Worm (Caenorhabditis elegans) whole organism, L1 larva: Measurements from ENCODE around the gene D2007.2.

ENCODE experiments used
- C04F5.9 ChIP-seq: sonication (generic microtip); optimal IDR thresholded peaks from 2 replicates; lab custom pipeline; 2016; ENCODE audit warnings: missing genetic modification characterization, missing compliant biosample characterization
- C16A3.4 ChIP-seq: fragments of 150-350 bp; optimal IDR thresholded peaks from 2 replicates; lab custom pipeline; 2014; ENCODE audit warnings: missing biosample characterization, missing genetic modification characterization
- Y116A8C.19 ChIP-seq: sonication (generic microtip); optimal IDR thresholded peaks from 2 replicates; lab custom pipeline; 2016; ENCODE audit warnings: missing compliant biosample characterization, missing genetic modification characterization, borderline replicate concordance
- aha-1 ChIP-seq: fragments of 150-350 bp; optimal IDR thresholded peaks from 2 replicates; lab custom pipeline; 2014; ENCODE audit warnings: missing biosample characterization, missing genetic modification characterization
- blmp-1 ChIP-seq: fragments of 150-350 bp; optimal IDR thresholded peaks from 2 replicates; lab custom pipeline; 2014; ENCODE audit warnings: missing biosample characterization, missing genetic modification characterization
- ceh-8 ChIP-seq: fragments of 200-800 bp; sonication (Bioruptor generic); optimal IDR thresholded peaks from 2 replicates; lab custom pipeline; 2018; ENCODE audit warnings: mild to moderate bottlenecking, missing genetic modification characterization, moderate library complexity, missing compliant biosample characterization
- ceh-82 ChIP-seq, 3 experiments: fragments of 150-350 bp in 1 of 3; sonication (generic microtip) in 2 of 3; optimal IDR thresholded peaks; 2 replicates each; lab custom pipeline; 2014 to 2017; ENCODE audit warnings: missing biosample characterization in 3 of 3, missing genetic modification characterization in 3 of 3
- ceh-88 ChIP-seq: fragments of 200-800 bp; sonication (Bioruptor generic); IDR thresholded peaks from 2 replicates; pipeline ENCODE4 v1.3.6; 2022; ENCODE audit warnings: missing genetic modification characterization, missing compliant biosample characterization
- ceh-90 ChIP-seq: sonication (generic microtip); optimal IDR thresholded peaks from 2 replicates; lab custom pipeline; 2016; ENCODE audit warnings: missing genetic modification characterization, missing compliant biosample characterization
- dpl-1 ChIP-seq, 3 experiments: fragments of 150-350 bp in 2 of 3; sonication (generic microtip) in 1 of 3; optimal IDR thresholded peaks; 2 replicates each; lab custom pipeline; 2014 to 2017; ENCODE audit warnings: missing biosample characterization in 3 of 3, missing genetic modification characterization in 3 of 3, missing genetic modification reagents in 3 of 3
- dsc-1 ChIP-seq: sonication (generic microtip); optimal IDR thresholded peaks from 2 replicates; lab custom pipeline; 2016; ENCODE audit warnings: mild to moderate bottlenecking, missing genetic modification characterization, missing compliant biosample characterization
- efl-1 ChIP-seq, 4 experiments: fragments of 150-350 bp; optimal IDR thresholded peaks in 3 of 4; peaks in 1 of 4; 1 replicate in 1 of 4; 2 replicates in 3 of 4; lab custom pipeline; 2014; ENCODE audit warnings: missing biosample characterization in 2 of 4, missing genetic modification characterization in 2 of 4, missing genetic modification reagents in 2 of 4
- efl-3 ChIP-seq: fragments of 200-800 bp; sonication (Bioruptor generic); optimal IDR thresholded peaks from 2 replicates; lab custom pipeline; 2018; ENCODE audit warnings: mild to moderate bottlenecking, missing genetic modification characterization, missing compliant biosample characterization
- egl-13 ChIP-seq: sonication (generic microtip); optimal IDR thresholded peaks from 2 replicates; lab custom pipeline; 2016; ENCODE audit warnings: missing genotype, missing genetic modification reagents, missing genetic modification characterization, missing compliant biosample characterization
- elt-2 ChIP-seq: sonication (generic microtip); optimal IDR thresholded peaks from 2 replicates; lab custom pipeline; 2016; ENCODE audit warnings: missing genetic modification characterization, mild to moderate bottlenecking, inconsistent platforms, missing compliant biosample characterization, missing genetic modification reagents
- elt-3 ChIP-seq, 6 experiments: fragments of 150-350 bp in 1 of 6; sonication (generic microtip); optimal IDR thresholded peaks; 2 replicates each; lab custom pipeline; 2017 to 2018; ENCODE audit warnings: missing biosample characterization in 6 of 6, missing genetic modification characterization in 6 of 6, inconsistent platforms in 1 of 6
- ets-5 ChIP-seq: fragments of 200-800 bp; sonication (Bioruptor generic); IDR thresholded peaks from 2 replicates; pipeline ENCODE4 v1.3.6; 2022; ENCODE audit warnings: missing genetic modification characterization, missing compliant biosample characterization
- fkh-4 ChIP-seq: sonication (generic microtip); optimal IDR thresholded peaks from 2 replicates; lab custom pipeline; 2016; ENCODE audit warnings: missing compliant biosample characterization, missing genetic modification characterization, borderline replicate concordance
- fkh-8 ChIP-seq: sonication (generic microtip); optimal IDR thresholded peaks from 2 replicates; lab custom pipeline; 2016; ENCODE audit warnings: mild to moderate bottlenecking, missing genetic modification characterization, missing compliant biosample characterization
- grh-1 ChIP-seq: fragments of 200-800 bp; sonication (Bioruptor generic); IDR thresholded peaks from 2 replicates; pipeline ENCODE4 v1.3.6; 2022; ENCODE audit warnings: missing genetic modification reagents, missing genetic modification characterization, missing compliant biosample characterization
- hlh-17 ChIP-seq: fragments of 200-800 bp; sonication (Bioruptor generic); optimal IDR thresholded peaks from 2 replicates; lab custom pipeline; 2018; ENCODE audit warnings: missing genetic modification characterization, mild to moderate bottlenecking, missing compliant biosample characterization, moderate library complexity, borderline replicate concordance
- irx-1 ChIP-seq: sonication (generic microtip); optimal IDR thresholded peaks from 2 replicates; lab custom pipeline; 2016; ENCODE audit warnings: missing genetic modification characterization, missing compliant biosample characterization
- isw-1 ChIP-seq: fragments of 200-800 bp; sonication (Bioruptor generic); IDR thresholded peaks from 2 replicates; pipeline ENCODE4 v1.3.6; 2022; ENCODE audit warnings: missing genetic modification characterization, missing compliant biosample characterization
- lin-13 ChIP-seq: fragments of 150-350 bp; optimal IDR thresholded peaks from 2 replicates; lab custom pipeline; 2014; ENCODE audit warnings: missing biosample characterization, missing genetic modification reagents, missing genetic modification characterization
- lin-14 ChIP-seq: fragments of 200-800 bp; sonication (Bioruptor generic); optimal IDR thresholded peaks from 2 replicates; lab custom pipeline; 2018; ENCODE audit warnings: mild to moderate bottlenecking, missing genetic modification characterization, moderate library complexity, missing compliant biosample characterization
- lin-15B ChIP-seq: fragments of 150-350 bp; sonication (generic microtip); optimal IDR thresholded peaks from 3 replicates; lab custom pipeline; 2014; ENCODE audit warnings: missing biosample characterization, missing genetic modification characterization
- lin-35 ChIP-seq, 2 experiments: fragments of 150-350 bp; optimal IDR thresholded peaks; 2 replicates each; lab custom pipeline; 2014; ENCODE audit warnings: missing biosample characterization in 2 of 2, missing genetic modification characterization in 2 of 2, missing genetic modification reagents in 2 of 2
- lin-39 ChIP-seq: fragments of 150-350 bp; optimal IDR thresholded peaks from 2 replicates; lab custom pipeline; 2014; ENCODE audit warnings: missing biosample characterization, missing genetic modification reagents, missing genetic modification characterization
- lsy-2 ChIP-seq, 2 experiments: fragments of 150-350 bp; optimal IDR thresholded peaks; 2 replicates each; lab custom pipeline; 2014; ENCODE audit warnings: missing biosample characterization in 2 of 2, missing genetic modification characterization in 2 of 2
- mab-9 ChIP-seq: fragments of 200-800 bp; sonication (Bioruptor generic); IDR thresholded peaks from 2 replicates; pipeline ENCODE4 v1.3.6; 2022; ENCODE audit warnings: missing genetic modification reagents, missing genetic modification characterization, missing compliant biosample characterization
- mef-2 ChIP-seq: fragments of 150-350 bp; optimal IDR thresholded peaks from 2 replicates; lab custom pipeline; 2014; ENCODE audit warnings: missing biosample characterization, missing genetic modification characterization
- mep-1 ChIP-seq: fragments of 150-350 bp; optimal IDR thresholded peaks from 2 replicates; lab custom pipeline; 2014; ENCODE audit warnings: missing biosample characterization, missing genetic modification characterization
- nhr-11 ChIP-seq: fragments of 150-350 bp; optimal IDR thresholded peaks from 2 replicates; lab custom pipeline; 2014; ENCODE audit warnings: missing biosample characterization, missing genetic modification characterization
- nhr-12 ChIP-seq: sonication (generic microtip); optimal IDR thresholded peaks from 2 replicates; lab custom pipeline; 2017; ENCODE audit warnings: missing biosample characterization, missing genetic modification characterization
- nhr-19 ChIP-seq: fragments of 200-800 bp; sonication (Bioruptor generic); conservative IDR thresholded peaks from 2 replicates; pipeline ENCODE4 v1.3.6; 2022; ENCODE audit warnings: missing genetic modification characterization, missing compliant biosample characterization
- nhr-237 ChIP-seq: fragments of 150-350 bp; optimal IDR thresholded peaks from 2 replicates; lab custom pipeline; 2014; ENCODE audit warnings: missing biosample characterization, missing genetic modification characterization
- nhr-28 ChIP-seq: fragments of 150-350 bp; optimal IDR thresholded peaks from 2 replicates; lab custom pipeline; 2014; ENCODE audit warnings: missing biosample characterization, missing genetic modification characterization
- nhr-71 ChIP-seq: sonication (generic microtip); optimal IDR thresholded peaks from 2 replicates; lab custom pipeline; 2016; ENCODE audit warnings: mild to moderate bottlenecking, missing genetic modification characterization, moderate library complexity, missing compliant biosample characterization
- nhr-77 ChIP-seq: fragments of 150-350 bp; optimal IDR thresholded peaks from 2 replicates; lab custom pipeline; 2014; ENCODE audit warnings: missing biosample characterization, missing genetic modification characterization
- nhr-84 ChIP-seq: sonication (generic microtip); optimal IDR thresholded peaks from 2 replicates; lab custom pipeline; 2017; ENCODE audit warnings: missing biosample characterization, missing genetic modification characterization
- nhr-85 ChIP-seq: sonication (generic microtip); peaks from one replicate; lab custom pipeline; 2016; ENCODE audit warnings: missing genetic modification characterization, inconsistent platforms, missing compliant biosample characterization
- pag-3 ChIP-seq: sonication (generic microtip); optimal IDR thresholded peaks from 2 replicates; lab custom pipeline; 2017; ENCODE audit warnings: missing genetic modification characterization, mild to moderate bottlenecking, missing compliant biosample characterization, antibody characterized with exemption, borderline replicate concordance; ENCODE audit not compliant: insufficient read depth
- pax-3 ChIP-seq: fragments of 200-800 bp; sonication (Bioruptor generic); optimal IDR thresholded peaks from 2 replicates; lab custom pipeline; 2018; ENCODE audit warnings: mild to moderate bottlenecking, missing genetic modification characterization, moderate library complexity, missing compliant biosample characterization
- pqm-1 ChIP-seq: sonication (generic microtip); optimal IDR thresholded peaks from 3 replicates; lab custom pipeline; 2017; ENCODE audit warnings: missing biosample characterization, missing genetic modification characterization
- skn-1 ChIP-seq: fragments of 150-350 bp; optimal IDR thresholded peaks from 2 replicates; lab custom pipeline; 2014; ENCODE audit warnings: missing biosample characterization, missing genetic modification characterization
- snu-23 ChIP-seq: sonication (generic microtip); optimal IDR thresholded peaks from 2 replicates; lab custom pipeline; 2016; ENCODE audit warnings: missing genetic modification characterization, missing compliant biosample characterization
- swsn-7 ChIP-seq: sonication (generic microtip); optimal IDR thresholded peaks from 2 replicates; lab custom pipeline; 2016; ENCODE audit warnings: missing genetic modification characterization, missing compliant biosample characterization
- tbx-2 ChIP-seq: sonication (generic microtip); optimal IDR thresholded peaks from 2 replicates; lab custom pipeline; 2016; ENCODE audit warnings: missing genetic modification characterization, missing compliant biosample characterization
- tlp-1 ChIP-seq: fragments of 150-350 bp; optimal IDR thresholded peaks from 2 replicates; lab custom pipeline; 2014; ENCODE audit warnings: missing biosample characterization, missing genetic modification characterization
- unc-62 ChIP-seq: fragments of 150-350 bp; optimal IDR thresholded peaks from 2 replicates; lab custom pipeline; 2014; ENCODE audit warnings: missing biosample characterization, missing genetic modification reagents, missing genetic modification characterization
- unc-86 ChIP-seq: sonication (generic microtip); optimal IDR thresholded peaks from 2 replicates; lab custom pipeline; 2016; ENCODE audit warnings: missing genetic modification characterization, missing compliant biosample characterization
- unc-98 ChIP-seq: fragments of 200-800 bp; sonication (Bioruptor generic); IDR thresholded peaks from 2 replicates; pipeline ENCODE4 v1.3.6; 2022; ENCODE audit warnings: missing genetic modification characterization, missing compliant biosample characterization
- zip-4 ChIP-seq: fragments of 200-800 bp; sonication (Bioruptor generic); optimal IDR thresholded peaks from 2 replicates; lab custom pipeline; 2018; ENCODE audit warnings: mild to moderate bottlenecking, missing genetic modification characterization, moderate library complexity, missing compliant biosample characterization

The D2007.2 gene

DNA sequence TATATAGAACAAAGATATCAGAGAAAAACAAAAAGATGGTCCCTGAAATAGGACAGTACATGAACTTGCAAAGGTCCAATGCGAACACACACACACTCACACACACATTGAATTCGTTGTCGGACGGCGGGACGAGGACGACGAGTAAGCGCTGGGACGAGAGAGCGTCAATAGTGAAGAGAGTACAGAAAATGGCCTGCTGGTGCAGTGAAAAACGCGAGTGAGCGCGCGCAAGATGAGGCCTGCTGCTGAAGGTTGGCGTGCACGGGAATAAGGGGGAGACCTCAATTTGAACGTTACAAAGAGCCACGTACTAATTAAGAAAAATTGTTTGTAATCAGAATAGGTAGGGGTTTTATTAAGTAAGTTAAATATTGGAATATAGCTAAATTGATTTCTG lies 21.8 kb upstream of the D2007.2 start (continued):
- TF ChIP-seq nhr-28 (tag; lab: Kevin White, UChicago) (no peak), swsn-7 (tag; lab: Kevin White, UChicago) (peak; percentile 29), aha-1 (tag; lab: Kevin White, UChicago) (no peak), nhr-71 (tag; lab: Kevin White, UChicago) (peak; percentile 4), nhr-84 (tag; lab: Kevin White, UChicago) (no peak), zip-4 (GFP tag; lab: Kevin White, UChicago) (no peak), mef-2 (tag; lab: Kevin White, UChicago) (no peak), hlh-17 (GFP tag; lab: Kevin White, UChicago) (no peak), C04F5.9 (tag; lab: Kevin White, UChicago) (no peak), skn-1 (tag; lab: Kevin White, UChicago) (no peak), lin-39 (tag; lab: Kevin White, UChicago) (no peak), ceh-90 (tag; lab: Kevin White, UChicago) (no peak), unc-62 (GFP tag; lab: Kevin White, UChicago) (no peak), nhr-11 (no peak), mep-1 (peak; percentile 47), elt-3 (tag; optimal IDR thresholded peaks at IDR 0.05; lab: Kevin White, UChicago) (no peak), tbx-2 (tag; lab: Kevin White, UChicago) (peak; percentile 3), lin-35 (GFP tag; optimal IDR thresholded peaks at IDR 0.05; lab: Kevin White, UChicago) (peak; percentile 6 to 20), ceh-82 (tag; optimal IDR thresholded peaks at IDR 0.05; lab: Kevin White, UChicago) (peak in 1 of 3 experiments; percentile 8), unc-86 (tag; lab: Kevin White, UChicago) (no peak), ceh-88 (GFP tag; lab: Robert Waterston, UW) (no peak), pqm-1 (tag; lab: Kevin White, UChicago) (no peak), egl-13 (tag; lab: Kevin White, UChicago) (no peak), mab-9 (GFP tag; lab: Robert Waterston, UW) (no peak), lin-13 (GFP tag; lab: Kevin White, UChicago) (no peak), lsy-2 (tag; optimal IDR thresholded peaks at IDR 0.05; lab: Kevin White, UChicago) (peak; percentile 25 to 52), C16A3.4 (tag; lab: Kevin White, UChicago) (no peak), snu-23 (peak; percentile 34), grh-1 (no peak), nhr-12 (tag; lab: Kevin White, UChicago) (no peak), isw-1 (GFP tag; lab: Robert Waterston, UW) (no peak), lin-15B (tag; lab: Kevin White, UChicago) (no peak), efl-1 (optimal IDR thresholded peaks at IDR 0.05; lab: Kevin White, UChicago) (peak in 1 of 2 experiments; percentile 23), efl-1 (GFP tag; optimal IDR thresholded peaks at IDR 0.05 in 1 of 2; lab: Kevin White, UChicago) (no peak), pax-3 (tag; lab: Kevin White, UChicago) (no peak), ets-5 (GFP tag; lab: Robert Waterston, UW) (no peak), nhr-19 (no peak), Y116A8C.19 (no peak), lin-14 (peak; percentile 71), elt-2 (tag; lab: Kevin White, UChicago) (no peak), efl-3 (no peak), dsc-1 (tag; lab: Kevin White, UChicago) (peak; percentile 24), nhr-85 (tag; lab: Kevin White, UChicago) (no peak), pag-3 (tag; lab: Kevin White, UChicago) (no peak), unc-98 (GFP tag; lab: Robert Waterston, UW) (no peak), tlp-1 (tag; lab: Kevin White, UChicago) (no peak), ceh-8 (GFP tag; lab: Kevin White, UChicago) (no peak), blmp-1 (tag; lab: Kevin White, UChicago) (peak; percentile 19), nhr-77 (tag; lab: Kevin White, UChicago) (no peak), dpl-1 (GFP tag; optimal IDR thresholded peaks at IDR 0.05; lab: Kevin White, UChicago) (no peak), fkh-8 (tag; lab: Kevin White, UChicago) (no peak), irx-1 (tag; lab: Kevin White, UChicago) (no peak), fkh-4 (no peak), nhr-237 (tag; lab: Kevin White, UChicago) (no peak)
